Worm (Caenorhabditis elegans) whole organism, L4 larva: ENCODE measurements around the gene pup-2.

Source experiments
- F49E8.2 ChIP-seq: sonication (generic microtip); optimal IDR thresholded peaks from 2 replicates; lab custom pipeline; 2016; ENCODE audit warnings: missing compliant biosample characterization, mild to moderate bottlenecking, missing genetic modification characterization, borderline replicate concordance
- R02D3.7 ChIP-seq: fragments of 150-350 bp; sonication (generic microtip); optimal IDR thresholded peaks from 3 replicates; lab custom pipeline; 2014; ENCODE audit warnings: missing biosample characterization, missing genetic modification characterization
- T20F7.1 ChIP-seq: fragments of 200-800 bp; sonication (Bioruptor generic); optimal IDR thresholded peaks from 2 replicates; lab custom pipeline; 2018; ENCODE audit warnings: mild to moderate bottlenecking, missing genetic modification characterization, missing compliant biosample characterization
- Y48G9A.11 ChIP-seq: fragments of 200-800 bp; sonication (Bioruptor generic); IDR thresholded peaks from 2 replicates; pipeline ENCODE4 v1.3.6; 2022; ENCODE audit warnings: missing genetic modification reagents, missing genetic modification characterization, missing compliant biosample characterization
- ama-1 ChIP-seq: fragments of 150-350 bp; optimal IDR thresholded peaks from 2 replicates; lab custom pipeline; 2014; ENCODE audit warnings: inconsistent platforms, mixed read lengths
- ces-1 ChIP-seq: fragments of 150-350 bp; sonication (generic microtip); optimal IDR thresholded peaks from 4 replicates; lab custom pipeline; 2014; ENCODE audit warnings: missing biosample characterization, missing genetic modification reagents, missing genetic modification characterization
- fos-1 ChIP-seq: fragments of 150-350 bp; optimal IDR thresholded peaks from 2 replicates; lab custom pipeline; 2014; ENCODE audit warnings: missing biosample characterization, missing genetic modification characterization
- nhr-10 ChIP-seq: fragments of 150-350 bp; optimal IDR thresholded peaks from 2 replicates; lab custom pipeline; 2014; ENCODE audit warnings: missing biosample characterization, missing genetic modification characterization
- nhr-11 ChIP-seq: fragments of 150-350 bp; optimal IDR thresholded peaks from 2 replicates; lab custom pipeline; 2014; ENCODE audit warnings: missing biosample characterization, missing genetic modification characterization
- nhr-76 ChIP-seq: fragments of 150-350 bp; optimal IDR thresholded peaks from 2 replicates; lab custom pipeline; 2014; ENCODE audit warnings: missing biosample characterization, missing genetic modification characterization
- nhr-77 ChIP-seq: fragments of 150-350 bp; optimal IDR thresholded peaks from 2 replicates; lab custom pipeline; 2014; ENCODE audit warnings: missing biosample characterization, missing genetic modification characterization
- pha-4 ChIP-seq, 2 experiments: fragments of 150-350 bp in 1 of 2; fragments of 200-800 bp in 1 of 2; sonication (Bioruptor generic) in 1 of 2; IDR thresholded peaks in 1 of 2; optimal IDR thresholded peaks in 1 of 2; 2 replicates each; pipeline versions ENCODE4 v1.3.6 to Lab custom; 2014 to 2022; ENCODE audit warnings: missing genetic modification characterization in 2 of 2, missing genetic modification reagents in 2 of 2, missing biosample characterization in 1 of 2, missing compliant biosample characterization in 1 of 2
- php-3 ChIP-seq: fragments of 200-800 bp; sonication (Bioruptor generic); IDR thresholded peaks from 2 replicates; pipeline ENCODE4 v1.3.6; 2022; ENCODE audit warnings: missing genetic modification reagents, missing genetic modification characterization, missing compliant biosample characterization
- unc-39 ChIP-seq: sonication (generic microtip); optimal IDR thresholded peaks from 2 replicates; lab custom pipeline; 2017; ENCODE audit warnings: missing biosample characterization, missing genetic modification characterization

- TF ChIP-seq ces-1 (GFP tag; lab: Kevin White, UChicago) (no peak), nhr-77 (tag; lab: Kevin White, UChicago) (no peak), R02D3.7 (tag; lab: Kevin White, UChicago) (no peak), unc-39 (tag; lab: Kevin White, UChicago) (no peak), nhr-10 (tag; lab: Kevin White, UChicago) (no peak), php-3 (GFP tag; lab: Robert Waterston, UW) (no peak), F49E8.2 (tag; lab: Kevin White, UChicago) (no peak), nhr-11 (no peak), fos-1 (tag; lab: Kevin White, UChicago) (no peak), Y48G9A.11 (GFP tag; lab: Robert Waterston, UW) (no peak), ama-1 (lab: Kevin White, UChicago) (no peak), T20F7.1 (GFP tag; lab: Kevin White, UChicago) (no peak), nhr-76 (tag; lab: Kevin White, UChicago) (no peak), pha-4 (GFP tag; IDR thresholded peaks at IDR 0.05; lab: Robert Waterston, UW) (no peak), pha-4 (tag; optimal IDR thresholded peaks at IDR 0.05; lab: Kevin White, UChicago) (no peak)
These were observed 48.0 kb upstream of the pup-2 start for ce11 chrIII:5137685-5138084.
